Fruit fly (Drosophila melanogaster) whole organism, embryonic: ENCODE data around the gene CG42852.

Experiments
- Bdp1 ChIP-seq: fragments of 200-800 bp; sonication (Bioruptor generic); optimal IDR thresholded peaks from 3 replicates; lab custom pipeline; 2016; ENCODE audit warnings: missing biosample characterization, missing genetic modification characterization
- Bgb ChIP-seq: fragments of 200-800 bp; sonication (Bioruptor generic); IDR thresholded peaks from 2 replicates; pipeline ENCODE4 v1.3.6; 2022; ENCODE audit warnings: missing biosample characterization, missing genetic modification characterization; ENCODE audit not compliant: partially characterized antibody
- C15 ChIP-seq: fragments of 200-800 bp; sonication (Bioruptor generic); IDR thresholded peaks from 3 replicates; pipeline ENCODE4 v1.3.6; 2022; ENCODE audit warnings: missing biosample characterization, missing genetic modification characterization
- CG11398 ChIP-seq: fragments of 200-800 bp; sonication (Bioruptor generic); optimal IDR thresholded peaks from 2 replicates; lab custom pipeline; 2016; ENCODE audit warnings: missing biosample characterization, missing genetic modification characterization
- CG11723 ChIP-seq: fragments of 200-800 bp; sonication (Bioruptor generic); optimal IDR thresholded peaks from 2 replicates; lab custom pipeline; 2017; ENCODE audit warnings: missing biosample characterization, mild to moderate bottlenecking, missing genetic modification characterization
- CG14014 ChIP-seq: fragments of 200-800 bp; sonication (Bioruptor generic); IDR thresholded peaks from 2 replicates; pipeline ENCODE4 v1.3.6; 2022; ENCODE audit warnings: missing biosample characterization, missing genetic modification characterization
- CG15011 ChIP-seq: fragments of 200-800 bp; sonication (Bioruptor generic); optimal IDR thresholded peaks from 3 replicates; lab custom pipeline; 2018; ENCODE audit warnings: missing biosample characterization, mild to moderate bottlenecking, missing genetic modification characterization
- CG15479 ChIP-seq: fragments of 200-800 bp; sonication (Bioruptor generic); optimal IDR thresholded peaks from 3 replicates; lab custom pipeline; 2019; ENCODE audit warnings: missing biosample characterization, mild to moderate bottlenecking, missing genetic modification characterization, moderate library complexity
- CG18011 ChIP-seq: fragments of 200-800 bp; sonication (Bioruptor generic); optimal IDR thresholded peaks from 2 replicates; lab custom pipeline; 2017; ENCODE audit warnings: missing biosample characterization, missing genetic modification characterization, mild to moderate bottlenecking, moderate library complexity, missing genotype
- CG18476 ChIP-seq: fragments of 200-800 bp; sonication (Bioruptor generic); optimal IDR thresholded peaks from 2 replicates; lab custom pipeline; 2016; ENCODE audit warnings: missing biosample characterization, mild to moderate bottlenecking, missing genetic modification characterization
- CG2712 ChIP-seq: fragments of 200-800 bp; optimal IDR thresholded peaks from 3 replicates; lab custom pipeline; 2019; ENCODE audit warnings: missing biosample characterization, mild to moderate bottlenecking, missing genetic modification characterization, moderate library complexity
- CG34376 ChIP-seq: fragments of 200-800 bp; sonication (Bioruptor generic); optimal IDR thresholded peaks from 2 replicates; lab custom pipeline; 2018; ENCODE audit warnings: missing biosample characterization, mild to moderate bottlenecking, missing genetic modification characterization
- CG8089 ChIP-seq: fragments of 200-800 bp; sonication (Bioruptor generic); optimal IDR thresholded peaks from 3 replicates; lab custom pipeline; 2016; ENCODE audit warnings: missing biosample characterization, missing genetic modification characterization
- CG9609 ChIP-seq: fragments of 200-800 bp; sonication (Bioruptor generic); optimal IDR thresholded peaks from 3 replicates; lab custom pipeline; 2016; ENCODE audit warnings: missing biosample characterization, missing genetic modification characterization
- CHES-1-like ChIP-seq: fragments of 200-800 bp; sonication (Bioruptor generic); optimal IDR thresholded peaks from 2 replicates; lab custom pipeline; 2016; ENCODE audit warnings: missing biosample characterization, missing genetic modification characterization
- Camta ChIP-seq: fragments of 200-800 bp; sonication (Bioruptor generic); optimal IDR thresholded peaks from 2 replicates; lab custom pipeline; 2016; ENCODE audit warnings: missing biosample characterization, missing genetic modification characterization
- Chrac-16 ChIP-seq: fragments of 200-800 bp; sonication (Bioruptor generic); optimal IDR thresholded peaks from 3 replicates; lab custom pipeline; 2016; ENCODE audit warnings: missing biosample characterization, missing genetic modification characterization
- NC2α ChIP-seq: fragments of 200-800 bp; sonication (Bioruptor generic); optimal IDR thresholded peaks from 2 replicates; lab custom pipeline; 2016; ENCODE audit warnings: missing biosample characterization, missing genetic modification characterization
- PHDP ChIP-seq: fragments of 200-800 bp; sonication (Bioruptor generic); optimal IDR thresholded peaks from 3 replicates; lab custom pipeline; 2018; ENCODE audit warnings: missing biosample characterization, mild to moderate bottlenecking, missing genetic modification characterization, moderate library complexity
- ac ChIP-seq: fragments of 200-800 bp; sonication (Bioruptor generic); optimal IDR thresholded peaks from 3 replicates; lab custom pipeline; 2017; ENCODE audit warnings: missing biosample characterization, mild to moderate bottlenecking, missing genetic modification characterization
- ash1 ChIP-seq: fragments of 200-800 bp; sonication (Bioruptor generic); optimal IDR thresholded peaks from 2 replicates; lab custom pipeline; 2018; ENCODE audit warnings: missing biosample characterization, mild to moderate bottlenecking, missing genetic modification characterization
- bcd ChIP-seq: fragments of 200-800 bp; sonication (Bioruptor generic); optimal IDR thresholded peaks from 2 replicates; lab custom pipeline; 2017; ENCODE audit warnings: missing biosample characterization, mild to moderate bottlenecking, missing genetic modification characterization
- bigmax ChIP-seq: fragments of 200-800 bp; sonication (Bioruptor generic); optimal IDR thresholded peaks from 2 replicates; lab custom pipeline; 2018; ENCODE audit warnings: missing biosample characterization, mild to moderate bottlenecking, missing genetic modification characterization
- caup ChIP-seq: fragments of 200-800 bp; sonication (Bioruptor generic); optimal IDR thresholded peaks from 3 replicates; lab custom pipeline; 2017; ENCODE audit warnings: missing biosample characterization, mild to moderate bottlenecking, missing genetic modification characterization, moderate library complexity; ENCODE audit not compliant: severe bottlenecking
- chif ChIP-seq, 2 experiments: fragments of 200-800 bp; sonication (Bioruptor generic); optimal IDR thresholded peaks; 3 replicates each; lab custom pipeline; 2016; ENCODE audit warnings: missing biosample characterization in 2 of 2, missing genetic modification characterization in 2 of 2
- dimm ChIP-seq: fragments of 200-800 bp; sonication (Bioruptor generic); IDR thresholded peaks from 2 replicates; pipeline ENCODE4 v1.3.6; 2022; ENCODE audit warnings: missing biosample characterization, missing genetic modification characterization
- dysf ChIP-seq: fragments of 200-800 bp; sonication (Bioruptor generic); IDR thresholded peaks from 3 replicates; pipeline ENCODE4 v1.3.6; 2022; ENCODE audit warnings: missing biosample characterization, missing genetic modification characterization
- fd64A ChIP-seq: fragments of 200-800 bp; sonication (Bioruptor generic); optimal IDR thresholded peaks from 3 replicates; lab custom pipeline; 2018; ENCODE audit warnings: missing biosample characterization, mild to moderate bottlenecking, missing genetic modification characterization
- grn ChIP-seq: fragments of 200-800 bp; sonication (Bioruptor generic); optimal IDR thresholded peaks from 3 replicates; lab custom pipeline; 2017; ENCODE audit warnings: missing biosample characterization, missing genetic modification characterization
- gsb-n ChIP-seq: fragments of 200-800 bp; sonication (Bioruptor generic); optimal IDR thresholded peaks from 3 replicates; lab custom pipeline; 2018; ENCODE audit warnings: missing biosample characterization, mild to moderate bottlenecking, missing genetic modification characterization
- h ChIP-seq: fragments of >200 bp; optimal IDR thresholded peaks from 2 replicates; lab custom pipeline; 2017
- ham ChIP-seq: fragments of 200-800 bp; sonication (Bioruptor generic); IDR thresholded peaks from 2 replicates; pipeline ENCODE4 v1.3.6; 2022; ENCODE audit warnings: missing biosample characterization, missing genetic modification characterization
- her ChIP-seq: fragments of 200-800 bp; sonication (Bioruptor generic); optimal IDR thresholded peaks from 2 replicates; lab custom pipeline; 2016; ENCODE audit warnings: missing biosample characterization, missing genetic modification characterization
- hkb ChIP-seq, 2 experiments: fragments of 200-800 bp in 1 of 2; fragments of >200 bp in 1 of 2; sonication (Bioruptor generic) in 1 of 2; IDR thresholded peaks in 1 of 2; optimal IDR thresholded peaks in 1 of 2; 2 replicates each; pipeline versions ENCODE4 v1.3.6 to Lab custom; 2017 to 2022; ENCODE audit warnings: missing biosample characterization in 1 of 2, missing genetic modification characterization in 1 of 2
- ind ChIP-seq: fragments of 200-800 bp; sonication (Bioruptor generic); optimal IDR thresholded peaks from 3 replicates; lab custom pipeline; 2016; ENCODE audit warnings: missing biosample characterization, missing genetic modification characterization
- jumu ChIP-seq: fragments of 200-800 bp; sonication (Bioruptor generic); optimal IDR thresholded peaks from 3 replicates; lab custom pipeline; 2016; ENCODE audit warnings: missing biosample characterization, missing genetic modification characterization
- lola ChIP-seq, 3 experiments: fragments of >200 bp in 2 of 3; fragments of 200-800 bp in 1 of 3; sonication (Bioruptor generic) in 1 of 3; optimal IDR thresholded peaks; 2 replicates each; lab custom pipeline; 2017 to 2019; ENCODE audit warnings: missing biosample characterization in 3 of 3, missing genetic modification characterization in 3 of 3, mild to moderate bottlenecking in 1 of 3, moderate library complexity in 1 of 3
- pan ChIP-seq, 4 experiments: fragments of >200 bp in 3 of 4; fragments of 200-800 bp in 1 of 4; sonication (Bioruptor generic) in 1 of 4; optimal IDR thresholded peaks in 3 of 4; IDR thresholded peaks in 1 of 4; 2 replicates each; pipeline versions ENCODE4 v1.3.6 to Lab custom; 2017 to 2022; ENCODE audit warnings: missing biosample characterization in 2 of 4, missing genetic modification characterization in 2 of 4, mixed read lengths in 1 of 4
- prd ChIP-seq, 3 experiments: fragments of >200 bp in 2 of 3; fragments of 200-800 bp in 1 of 3; sonication (Bioruptor generic) in 1 of 3; optimal IDR thresholded peaks in 2 of 3; IDR thresholded peaks in 1 of 3; 2 replicates in 2 of 3; 3 replicates in 1 of 3; pipeline versions ENCODE4 v1.3.6 to Lab custom; 2017 to 2022; ENCODE audit warnings: missing biosample characterization in 1 of 3, missing genetic modification characterization in 1 of 3
- ranshi ChIP-seq: fragments of 200-800 bp; sonication (Bioruptor generic); IDR thresholded peaks from 2 replicates; pipeline ENCODE4 v1.3.6; 2022; ENCODE audit warnings: missing biosample characterization, missing genetic modification characterization
- shn ChIP-seq: fragments of 200-800 bp; sonication (Bioruptor generic); optimal IDR thresholded peaks from 3 replicates; lab custom pipeline; 2016; ENCODE audit warnings: missing biosample characterization, missing genetic modification characterization
- sqz ChIP-seq: fragments of 200-800 bp; sonication (Bioruptor generic); optimal IDR thresholded peaks from 3 replicates; lab custom pipeline; 2018; ENCODE audit warnings: missing biosample characterization, mild to moderate bottlenecking, missing genetic modification characterization
- tna ChIP-seq: fragments of 200-800 bp; sonication (Bioruptor generic); IDR thresholded peaks from 2 replicates; pipeline ENCODE4 v1.3.6; 2022; ENCODE audit warnings: missing biosample characterization, missing genetic modification characterization; ENCODE audit not compliant: partially characterized antibody
- vvl ChIP-seq: fragments of 200-800 bp; sonication (Bioruptor generic); IDR thresholded peaks from 2 replicates; pipeline ENCODE4 v1.3.6; 2022; ENCODE audit warnings: missing biosample characterization, missing genetic modification characterization
- yki ChIP-seq: fragments of >200 bp; optimal IDR thresholded peaks from 3 replicates; lab custom pipeline; 2018
- z ChIP-seq: fragments of 200-800 bp; sonication (Bioruptor generic); IDR thresholded peaks from 3 replicates; pipeline ENCODE4 v1.3.6; 2022; ENCODE audit warnings: missing biosample characterization, missing genetic modification characterization

Gene CG42852

dm6 chr3L:16772755-16773523, 17.6 kb downstream of the CG42852 start (continued):
- no peak for TF ChIP-seq pan (optimal IDR thresholded peaks at IDR 0.05; lab: Kevin White, UChicago)
- no peak for TF ChIP-seq pan (GFP tag; optimal IDR thresholded peaks at IDR 0.05 in 1 of 2, IDR thresholded peaks at IDR 0.05 in 1 of 2)
- no peak for TF ChIP-seq shn (GFP tag; lab: Kevin White, UChicago)
- no peak for TF ChIP-seq CHES-1-like (GFP tag; lab: Kevin White, UChicago)
- TF ChIP-seq hkb (optimal IDR thresholded peaks at IDR 0.05; lab: Kevin White, UChicago): no peak
- TF ChIP-seq hkb (GFP tag; IDR thresholded peaks at IDR 0.05; lab: Robert Waterston, UW): no peak
- TF ChIP-seq bigmax (GFP tag; lab: Kevin White, UChicago): peak; percentile 45
- 0 out of 3 replicates have a peak, but pooled peaks have one; percentile 17 for TF ChIP-seq C15 (GFP tag; lab: Robert Waterston, UW)

dm6 chr3L:16779704-16780173, 24.4 kb downstream of the CG42852 start, which contains the start of the genes mus302 and CG9705:
Gene mus302, minus strand, starts transcription at chr3L:16779736.
Gene CG9705, plus strand, starts transcription at chr3L:16780100.
- TF ChIP-seq Camta (GFP tag; lab: Kevin White, UChicago): no peak
- no peak; the same call in none of the 2 replicates for TF ChIP-seq Bgb (GFP tag; lab: Robert Waterston, UW)
- peak in 1 of 3 experiments; percentile 70 for TF ChIP-seq lola (GFP tag; optimal IDR thresholded peaks at IDR 0.05; lab: Kevin White, UChicago)
- TF ChIP-seq CG18011: no peak
- TF ChIP-seq h (lab: Kevin White, UChicago): no peak
- no peak for TF ChIP-seq NC2α (GFP tag; lab: Kevin White, UChicago)
- TF ChIP-seq dysf (GFP tag; lab: Robert Waterston, UW): 0 out of 3 replicates have a peak, but pooled peaks have one; percentile 30
- no peak for TF ChIP-seq yki (lab: Kevin White, UChicago)
- peak; percentile 55; the same call in 1 of the 2 replicates for TF ChIP-seq vvl
- TF ChIP-seq CG11398 (GFP tag; lab: Kevin White, UChicago): no peak
- no peak for TF ChIP-seq her (GFP tag; lab: Kevin White, UChicago)
- TF ChIP-seq chif (GFP tag; optimal IDR thresholded peaks at IDR 0.05; lab: Kevin White, UChicago): peak in 1 of 2 experiments; percentile 25
- TF ChIP-seq caup: no peak
- TF ChIP-seq dimm: no peak
- TF ChIP-seq ac (GFP tag; lab: Kevin White, UChicago): no peak
- peak; percentile 20 for TF ChIP-seq bcd (GFP tag; lab: Kevin White, UChicago)
- TF ChIP-seq CG8089 (GFP tag; lab: Kevin White, UChicago): no peak
- TF ChIP-seq CG14014: 0 out of 2 replicates have a peak, but pooled peaks have one; percentile 27
- peak; percentile 73 for TF ChIP-seq CG2712 (tag; lab: Kevin White, UChicago)
- peak; percentile 40; the same call in 1 of the 2 replicates for TF ChIP-seq ranshi
- peak; percentile 30 for TF ChIP-seq Chrac-16
- TF ChIP-seq tna (GFP tag; lab: Robert Waterston, UW): no peak
- TF ChIP-seq sqz (GFP tag; lab: Kevin White, UChicago): no peak
- no peak for TF ChIP-seq gsb-n
- TF ChIP-seq fd64A: no peak
- TF ChIP-seq CG15011 (GFP tag; lab: Kevin White, UChicago): no peak
- TF ChIP-seq ham (GFP tag; lab: Robert Waterston, UW): no peak
- TF ChIP-seq ash1: no peak
- TF ChIP-seq z: no peak
- TF ChIP-seq grn (GFP tag; lab: Kevin White, UChicago): no peak
- no peak for TF ChIP-seq prd (optimal IDR thresholded peaks at IDR 0.05; lab: Kevin White, UChicago)
- peak; percentile 71 for TF ChIP-seq prd (GFP tag; IDR thresholded peaks at IDR 0.05; lab: Robert Waterston, UW)
- TF ChIP-seq CG34376: no peak
- TF ChIP-seq ind: peak; percentile 42
- TF ChIP-seq CG15479 (GFP tag; lab: Kevin White, UChicago): no peak
- TF ChIP-seq CG11723 (GFP tag; lab: Kevin White, UChicago): peak; percentile 7
- no peak for TF ChIP-seq CG9609
- TF ChIP-seq Bdp1 (GFP tag; lab: Kevin White, UChicago): no peak
- no peak for TF ChIP-seq jumu (GFP tag; lab: Kevin White, UChicago)
- peak; percentile 20 for TF ChIP-seq CG18476
- peak; percentile 32 for TF ChIP-seq PHDP (tag; lab: Kevin White, UChicago)
